Fruit fly (Drosophila melanogaster): ENCODE results near the gene RpS5a.

DNA sequence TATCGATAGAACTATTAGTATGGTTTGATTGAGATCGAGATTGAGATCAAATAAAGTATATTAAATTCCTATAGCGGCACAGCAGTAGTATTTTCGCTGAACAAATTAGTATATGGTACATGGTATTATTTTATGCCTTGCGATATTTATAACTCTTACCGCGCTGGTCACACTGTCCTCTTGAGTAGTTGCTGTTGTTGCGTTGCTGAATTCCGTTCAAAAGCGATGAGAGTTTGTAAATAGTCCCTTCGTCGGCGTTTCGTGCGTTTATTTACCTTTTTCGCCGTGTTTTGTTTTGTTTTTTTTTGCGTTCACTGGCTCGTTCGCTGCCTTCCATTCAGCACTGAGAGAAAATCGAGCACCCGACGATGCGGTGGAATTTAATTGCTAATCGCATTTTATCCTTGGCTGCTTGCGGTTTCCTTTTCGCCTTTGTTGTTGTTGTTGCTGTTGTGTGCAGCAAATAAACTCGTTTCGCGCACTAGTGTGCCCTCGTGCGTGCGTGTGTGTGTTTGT lies 40.6 kb downstream of the RpS5a start, which contains the start of gene CG5004:
- TF ChIP-seq CG7101 (tag; optimal IDR thresholded peaks at IDR 0.05) (peak; percentile 0), CG5204 (GFP tag; optimal IDR thresholded peaks at IDR 0.05) (no peak), CG12768 (GFP tag; optimal IDR thresholded peaks at IDR 0.05) (no peak), kay (GFP tag; ENCODE audit: borderline replicate concordance) (no peak), Hr96 (GFP tag; optimal IDR thresholded peaks at IDR 0.05) (no peak), pad (GFP tag; optimal IDR thresholded peaks at IDR 0.05) (no peak), cnc (optimal IDR thresholded peaks at IDR 0.05) (no peak)
